Fruit fly (Drosophila melanogaster): Measurements from ENCODE around the gene CG4461.

The CG4461 gene

dm6 chr3L:9397156-9397555 lies 21.9 kb downstream of the CG4461 start:
- TF ChIP-seq achi (GFP tag; optimal IDR thresholded peaks at IDR 0.05): no peak
- no peak for TF ChIP-seq Lpt (GFP tag; optimal IDR thresholded peaks at IDR 0.05)
- peak; percentile 4 for TF ChIP-seq OdsH (GFP tag; optimal IDR thresholded peaks at IDR 0.05)
- no peak for TF ChIP-seq dac (GFP tag; optimal IDR thresholded peaks at IDR 0.05)
- no peak for TF ChIP-seq CG31627 (GFP tag; optimal IDR thresholded peaks at IDR 0.05)
- TF ChIP-seq CG7368 (GFP tag; optimal IDR thresholded peaks at IDR 0.05): peak; percentile 1
- TF ChIP-seq Ets21C (GFP tag; optimal IDR thresholded peaks at IDR 0.05): no peak
- no peak for TF ChIP-seq CG1621 (tag; optimal IDR thresholded peaks at IDR 0.05)
- TF ChIP-seq spab (GFP tag; optimal IDR thresholded peaks at IDR 0.05): peak; percentile 23
- TF ChIP-seq CG6163 (GFP tag; IDR thresholded peaks at IDR 0.05): peak; percentile 57; the same call in 2 of the 3 replicates
- TF ChIP-seq Gug (GFP tag; IDR thresholded peaks at IDR 0.05): no peak
- no peak for TF ChIP-seq net (GFP tag; optimal IDR thresholded peaks at IDR 0.05)
- no peak for TF ChIP-seq Eip75B (GFP tag; optimal IDR thresholded peaks at IDR 0.05)
- TF ChIP-seq cyc (GFP tag; optimal IDR thresholded peaks at IDR 0.05): no peak
- peak; percentile 9 for TF ChIP-seq esn (GFP tag; optimal IDR thresholded peaks at IDR 0.05)
- no peak for TF ChIP-seq lz (GFP tag; optimal IDR thresholded peaks at IDR 0.05)
- peak; percentile 4 for TF ChIP-seq CG16779 (tag; optimal IDR thresholded peaks at IDR 0.05)
- TF ChIP-seq Smox (GFP tag; optimal IDR thresholded peaks at IDR 0.05): no peak
- peak; percentile 16 for TF ChIP-seq CG10631 (GFP tag; optimal IDR thresholded peaks at IDR 0.05)
- no peak for TF ChIP-seq CG3032 (tag; optimal IDR thresholded peaks at IDR 0.05)
- no peak for TF ChIP-seq CG3919 (GFP tag; optimal IDR thresholded peaks at IDR 0.05)
- peak; percentile 45 for TF ChIP-seq svp (GFP tag)
- TF ChIP-seq vri (GFP tag; optimal IDR thresholded peaks at IDR 0.05): peak; percentile 40
- 0 out of 3 replicates have a peak, but pooled peaks have one; percentile 22 for TF ChIP-seq CG8119 (GFP tag; IDR thresholded peaks at IDR 0.05)
- TF ChIP-seq fkh (GFP tag; optimal IDR thresholded peaks at IDR 0.05): peak; percentile 93
- TF ChIP-seq CG6808 (GFP tag; optimal IDR thresholded peaks at IDR 0.05): peak; percentile 52
- no peak for TF ChIP-seq CG9139 (GFP tag; optimal IDR thresholded peaks at IDR 0.05)
- TF ChIP-seq Eip78C (GFP tag): peak; percentile 25

DNA sequence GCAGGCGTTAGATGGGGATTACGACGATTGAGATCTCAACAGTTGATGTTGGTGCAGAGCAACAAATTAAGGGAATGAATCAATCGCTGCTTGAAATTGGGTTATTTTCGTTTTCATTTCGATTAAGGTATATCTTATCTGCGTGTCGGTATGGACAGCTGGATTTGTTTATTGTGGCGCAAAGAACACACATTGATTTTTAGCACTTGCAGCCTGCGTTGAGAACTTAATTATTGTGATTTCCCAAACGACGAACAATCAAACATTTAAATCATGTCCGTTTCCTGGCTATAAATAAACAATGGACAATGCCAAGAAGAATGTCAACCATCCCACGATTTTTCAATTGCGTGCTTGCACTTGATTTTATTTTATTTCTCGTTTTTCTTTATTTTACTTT lies 22.8 kb downstream of the CG4461 start:
- TF ChIP-seq CG31627 (GFP tag; optimal IDR thresholded peaks at IDR 0.05): no peak
- TF ChIP-seq CG3919 (GFP tag; optimal IDR thresholded peaks at IDR 0.05): no peak
- TF ChIP-seq CG11902 (GFP tag; optimal IDR thresholded peaks at IDR 0.05): no peak
- no peak for TF ChIP-seq CG4318 (GFP tag; optimal IDR thresholded peaks at IDR 0.05)
- no peak for TF ChIP-seq vri (GFP tag; optimal IDR thresholded peaks at IDR 0.05)
- no peak for TF ChIP-seq CG10669 (GFP tag; optimal IDR thresholded peaks at IDR 0.05)
- TF ChIP-seq Sox15 (GFP tag; optimal IDR thresholded peaks at IDR 0.05): no peak
- TF ChIP-seq CG11762 (GFP tag; optimal IDR thresholded peaks at IDR 0.05; ENCODE audit: insufficient read depth): no peak
- no peak for TF ChIP-seq Ets21C (GFP tag; optimal IDR thresholded peaks at IDR 0.05)
- TF ChIP-seq CG16779 (tag; optimal IDR thresholded peaks at IDR 0.05): no peak
- TF ChIP-seq acj6 (GFP tag; optimal IDR thresholded peaks at IDR 0.05): no peak
- TF ChIP-seq Hr39 (GFP tag; optimal IDR thresholded peaks at IDR 0.05): no peak

DNA sequence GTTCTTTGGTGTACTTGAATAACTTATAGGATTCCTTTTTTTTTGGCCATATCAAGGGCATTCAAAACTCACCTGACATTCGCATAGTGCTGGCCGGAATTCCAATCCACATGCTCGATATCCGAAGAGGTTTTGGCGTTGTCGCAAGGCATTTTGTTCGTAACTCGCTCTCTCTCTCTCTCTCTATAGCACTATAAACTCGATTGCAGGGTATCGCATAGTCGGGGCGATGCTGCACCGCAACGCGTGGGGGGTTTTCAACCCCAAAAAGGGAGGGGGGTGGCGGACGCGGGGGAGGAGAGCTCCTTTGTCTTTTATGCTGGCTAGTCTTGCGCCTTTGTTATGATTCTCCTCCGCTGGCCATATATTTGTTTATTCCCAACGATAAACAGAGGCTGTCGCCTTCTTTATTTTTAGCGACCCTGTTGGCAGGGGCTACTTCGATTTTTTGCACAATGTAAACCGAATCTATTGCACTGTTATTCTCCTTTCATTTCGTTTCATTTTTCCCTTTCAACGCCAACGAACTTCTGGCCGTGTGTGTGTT lies 23.3 kb downstream of the CG4461 start:
- TF ChIP-seq CG8319 (GFP tag; optimal IDR thresholded peaks at IDR 0.05) (no peak), CG11762 (GFP tag; optimal IDR thresholded peaks at IDR 0.05; ENCODE audit: insufficient read depth) (no peak), Sox102F (GFP tag; optimal IDR thresholded peaks at IDR 0.05) (no peak), CG10631 (GFP tag; optimal IDR thresholded peaks at IDR 0.05) (no peak), fkh (GFP tag; optimal IDR thresholded peaks at IDR 0.05) (no peak), svp (GFP tag) (no peak), CG11902 (GFP tag; optimal IDR thresholded peaks at IDR 0.05) (peak; percentile 3), topi (GFP tag; optimal IDR thresholded peaks at IDR 0.05) (no peak), Ets21C (GFP tag; optimal IDR thresholded peaks at IDR 0.05) (no peak), CG7368 (GFP tag; optimal IDR thresholded peaks at IDR 0.05) (peak; percentile 11), salr (GFP tag; optimal IDR thresholded peaks at IDR 0.05) (peak in 1 of 2 experiments; percentile 12), Eip93F (GFP tag; optimal IDR thresholded peaks at IDR 0.05) (no peak), eg (GFP tag; IDR thresholded peaks at IDR 0.05) (no peak; the same call in 1 of the 3 replicates), CG4318 (GFP tag; optimal IDR thresholded peaks at IDR 0.05) (no peak), fd59A (GFP tag; optimal IDR thresholded peaks at IDR 0.05) (no peak), CG9139 (GFP tag; optimal IDR thresholded peaks at IDR 0.05) (no peak), CG6163 (GFP tag; IDR thresholded peaks at IDR 0.05) (peak; percentile 31; the same call in 1 of the 3 replicates), Ets96B (tag; optimal IDR thresholded peaks at IDR 0.05) (peak; percentile 8), Eip75B (GFP tag; optimal IDR thresholded peaks at IDR 0.05) (no peak), Hr38 (GFP tag; optimal IDR thresholded peaks at IDR 0.05) (no peak), CG34406 (GFP tag; optimal IDR thresholded peaks at IDR 0.05) (no peak), cyc (GFP tag; optimal IDR thresholded peaks at IDR 0.05) (peak; percentile 16), Sox14 (GFP tag; optimal IDR thresholded peaks at IDR 0.05) (peak; percentile 19), CG10669 (GFP tag; optimal IDR thresholded peaks at IDR 0.05) (peak; percentile 21), Sox15 (GFP tag; optimal IDR thresholded peaks at IDR 0.05) (no peak), Eip78C (GFP tag) (peak; percentile 50), spab (GFP tag; optimal IDR thresholded peaks at IDR 0.05) (peak; percentile 14), Hr39 (GFP tag; optimal IDR thresholded peaks at IDR 0.05) (no peak), net (GFP tag; optimal IDR thresholded peaks at IDR 0.05) (peak; percentile 6)
